Fruit fly (Drosophila melanogaster): Measurements from ENCODE around the gene CG13078.

CG13078 gene

dm6 chr2L:19594102-19594501 lies 30.4 kb downstream of the CG13078 start:
- TF ChIP-seq CG6163 (GFP tag; IDR thresholded peaks at IDR 0.05) (no peak), net (GFP tag; optimal IDR thresholded peaks at IDR 0.05) (no peak), fkh (GFP tag; optimal IDR thresholded peaks at IDR 0.05) (no peak), Blimp-1 (GFP tag; optimal IDR thresholded peaks at IDR 0.05) (no peak), ss (GFP tag; optimal IDR thresholded peaks at IDR 0.05) (no peak), spab (GFP tag; optimal IDR thresholded peaks at IDR 0.05) (no peak), CG15336 (GFP tag; IDR thresholded peaks at IDR 0.05) (no peak)

DNA sequence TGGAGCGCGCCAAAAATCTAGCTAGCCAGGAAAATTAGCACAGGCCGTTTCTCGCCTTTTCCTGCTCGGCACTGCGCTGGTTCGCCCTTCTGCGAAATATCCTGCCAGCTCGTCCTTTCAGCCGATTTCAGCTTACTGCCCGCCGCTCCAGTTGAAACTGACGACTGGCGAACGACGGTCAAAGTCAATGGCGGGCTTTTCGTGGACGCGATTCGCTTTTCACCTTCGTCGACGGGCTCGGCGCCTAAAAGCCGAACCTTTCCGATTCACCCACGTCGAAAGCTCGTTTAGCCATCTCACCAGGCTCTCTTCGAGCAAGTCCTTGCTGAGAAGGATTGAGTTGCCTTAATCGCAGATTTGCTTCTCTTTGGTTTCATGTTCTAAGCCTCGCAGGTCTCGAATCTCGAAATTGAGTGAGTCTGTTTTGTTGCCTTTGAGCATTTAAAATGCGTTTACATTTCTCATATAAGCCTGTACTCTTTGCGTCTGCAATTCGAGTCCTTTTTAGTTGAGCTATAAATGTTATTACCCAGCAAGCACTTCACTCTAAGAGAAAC lies 41.7 kb downstream of the CG13078 start:
- TF ChIP-seq OdsH (GFP tag; optimal IDR thresholded peaks at IDR 0.05) (no peak), svp (GFP tag) (no peak), salr (GFP tag; optimal IDR thresholded peaks at IDR 0.05) (no peak), CG6808 (GFP tag; optimal IDR thresholded peaks at IDR 0.05) (no peak), CG11762 (GFP tag; optimal IDR thresholded peaks at IDR 0.05; ENCODE audit: insufficient read depth) (no peak), CG32006 (GFP tag; optimal IDR thresholded peaks at IDR 0.05) (no peak)

DNA sequence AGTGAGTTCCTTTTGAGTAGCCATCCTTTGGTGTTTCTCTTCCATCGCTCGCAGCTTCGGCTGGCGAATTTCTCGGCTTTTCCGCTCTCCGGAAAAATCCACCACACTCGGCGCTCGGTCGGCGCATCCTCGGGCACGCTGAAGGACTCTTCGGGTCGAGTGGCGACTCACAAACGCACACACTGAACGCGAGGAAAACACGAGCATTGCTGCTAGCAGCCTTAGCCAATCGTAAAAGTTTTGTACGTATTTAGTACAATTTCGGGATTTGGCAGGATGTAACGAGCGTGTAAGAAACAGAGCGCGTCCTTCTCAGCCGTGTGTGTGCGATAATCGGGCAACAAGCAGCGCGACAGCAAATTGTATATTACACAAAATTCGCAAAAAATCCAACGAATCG lies 42.6 kb downstream of the CG13078 start, which contains the start of gene CG46244:
CG46244 (plus strand) TSS at position 252 of the 400 bp plus-strand sequence.
- TF ChIP-seq Hr38 (GFP tag; optimal IDR thresholded peaks at IDR 0.05) = no peak
- TF ChIP-seq vri (GFP tag; optimal IDR thresholded peaks at IDR 0.05) = no peak
- no peak for TF ChIP-seq salr (GFP tag; optimal IDR thresholded peaks at IDR 0.05)
- no peak for TF ChIP-seq Sox102F (GFP tag; optimal IDR thresholded peaks at IDR 0.05)
- no peak for TF ChIP-seq Smox (GFP tag; optimal IDR thresholded peaks at IDR 0.05)
- no peak for TF ChIP-seq CG11762 (GFP tag; optimal IDR thresholded peaks at IDR 0.05; ENCODE audit: insufficient read depth)
- TF ChIP-seq CG6792 (GFP tag; optimal IDR thresholded peaks at IDR 0.05) = no peak
- no peak for TF ChIP-seq CG8632 (GFP tag; optimal IDR thresholded peaks at IDR 0.05)
- no peak for TF ChIP-seq CG9139 (GFP tag; optimal IDR thresholded peaks at IDR 0.05)
- TF ChIP-seq Eip78C (GFP tag) = no peak
- TF ChIP-seq fd85E (GFP tag; optimal IDR thresholded peaks at IDR 0.05) = no peak

All from whole organism, prepupa.